Worm (Caenorhabditis elegans) whole organism, early embryonic: ENCODE measurements around the gene T26H10.2.
"Not testable (repeated sequence)": the region's sequence is repeated elsewhere in the genome, so short reads cannot be mapped to it uniquely, and the experiment has no call there.

Experiments used
- B0310.2 ChIP-seq: sonication (generic microtip); optimal IDR thresholded peaks from 2 replicates; lab custom pipeline; 2016; ENCODE audit warnings: mild to moderate bottlenecking, missing genetic modification characterization, missing compliant biosample characterization
- F13C5.2 ChIP-seq: sonication (generic microtip); optimal IDR thresholded peaks from 2 replicates; lab custom pipeline; 2017; ENCODE audit warnings: mild to moderate bottlenecking, missing genetic modification characterization, inconsistent platforms, missing compliant biosample characterization
- aly-1 ChIP-seq: sonication (generic microtip); optimal IDR thresholded peaks from 2 replicates; lab custom pipeline; 2016; ENCODE audit warnings: missing genetic modification characterization, missing compliant biosample characterization
- ama-1 ChIP-seq: fragments of 150-350 bp; optimal IDR thresholded peaks from 2 replicates; lab custom pipeline; 2014
- ceh-13 ChIP-seq: fragments of 200-800 bp; sonication (Bioruptor generic); optimal IDR thresholded peaks from 2 replicates; lab custom pipeline; 2018; ENCODE audit warnings: mild to moderate bottlenecking, missing genetic modification characterization, missing compliant biosample characterization
- ceh-36 ChIP-seq: sonication (generic microtip); optimal IDR thresholded peaks from 2 replicates; lab custom pipeline; 2016; ENCODE audit warnings: missing genetic modification characterization, inconsistent platforms, missing compliant biosample characterization
- ets-7 ChIP-seq: sonication (generic microtip); optimal IDR thresholded peaks from 2 replicates; lab custom pipeline; 2016; ENCODE audit warnings: missing genotype, missing genetic modification characterization, missing compliant biosample characterization
- flt-1 ChIP-seq: fragments of 200-800 bp; sonication (Bioruptor generic); IDR thresholded peaks from 2 replicates; pipeline ENCODE4 v1.3.6; 2022; ENCODE audit warnings: missing genetic modification characterization, missing compliant biosample characterization
- hmbx-1 ChIP-seq: sonication (generic microtip); optimal IDR thresholded peaks from 2 replicates; lab custom pipeline; 2016; ENCODE audit warnings: mild to moderate bottlenecking, missing genetic modification characterization, missing compliant biosample characterization
- hmg-4 ChIP-seq: fragments of 200-800 bp; sonication (Bioruptor generic); optimal IDR thresholded peaks from 2 replicates; lab custom pipeline; 2018; ENCODE audit warnings: mild to moderate bottlenecking, missing genetic modification characterization, missing compliant biosample characterization
- hnd-1 ChIP-seq: sonication (generic microtip); optimal IDR thresholded peaks from 2 replicates; lab custom pipeline; 2016; ENCODE audit warnings: missing genetic modification characterization, missing compliant biosample characterization
- pes-1 ChIP-seq: fragments of 200-800 bp; sonication (Bioruptor generic); IDR thresholded peaks from 2 replicates; pipeline ENCODE4 v1.3.6; 2022; ENCODE audit warnings: missing genetic modification reagents, missing genetic modification characterization, missing compliant biosample characterization
- scrt-1 ChIP-seq: fragments of 200-800 bp; sonication (Bioruptor generic); IDR thresholded peaks from 2 replicates; pipeline ENCODE4 v1.3.6; 2022; ENCODE audit warnings: missing genetic modification characterization, missing compliant biosample characterization
- sea-1 ChIP-seq: fragments of 200-800 bp; sonication (Bioruptor generic); conservative IDR thresholded peaks from 2 replicates; pipeline ENCODE4 v1.3.6; 2022; ENCODE audit warnings: missing genetic modification characterization, missing compliant biosample characterization
- tbx-11 ChIP-seq: fragments of 200-800 bp; sonication (Bioruptor generic); IDR thresholded peaks from 2 replicates; pipeline ENCODE4 v1.3.6; 2022; ENCODE audit warnings: missing genetic modification characterization, missing compliant biosample characterization
- tbx-37 ChIP-seq: fragments of 200-800 bp; sonication (Bioruptor generic); conservative IDR thresholded peaks from 2 replicates; pipeline ENCODE4 v1.3.6; 2022; ENCODE audit warnings: missing genetic modification reagents, missing genetic modification characterization, missing compliant biosample characterization
- tra-4 ChIP-seq: sonication (generic microtip); optimal IDR thresholded peaks from 2 replicates; lab custom pipeline; 2017; ENCODE audit warnings: missing genetic modification characterization, missing compliant biosample characterization

Gene T26H10.2

ce11 chrV:11403702-11404101, 20.8 kb downstream of the T26H10.2 start:
- no peak for TF ChIP-seq aly-1
- no peak for TF ChIP-seq tbx-11 (GFP tag; lab: Robert Waterston, UW)
- no peak for TF ChIP-seq F13C5.2 (tag; lab: Kevin White, UChicago)
- no peak for TF ChIP-seq tra-4
- TF ChIP-seq flt-1 (GFP tag; lab: Robert Waterston, UW): no peak
- TF ChIP-seq ets-7: no peak
- TF ChIP-seq hmbx-1: no peak
- TF ChIP-seq hmg-4: no peak
- no peak for TF ChIP-seq scrt-1 (GFP tag; lab: Robert Waterston, UW)

- TF ChIP-seq hnd-1 (tag; lab: Kevin White, UChicago): no peak
Measured at ce11 chrV:11403059-11403458, 21.4 kb downstream of the T26H10.2 start.

- TF ChIP-seq ets-7: no peak
- TF ChIP-seq scrt-1 (GFP tag; lab: Robert Waterston, UW): no peak
- TF ChIP-seq hnd-1 (tag; lab: Kevin White, UChicago): no peak
Measured at ce11 chrV:11402610-11403009, 21.9 kb downstream of the T26H10.2 start, which contains the start of gene nas-19. TSS of gene nas-19 (minus strand) at chrV:11402710.

ce11 chrV:11398616-11399015, 25.8 kb downstream of the T26H10.2 start, which contains the start of gene nas-17:
TSS of gene nas-17 (plus strand) at chrV:11398916.
- no peak for TF ChIP-seq ceh-13 (GFP tag; lab: Kevin White, UChicago)

ce11 chrV:11396134-11396533, 28.3 kb downstream of the T26H10.2 start, which contains the start of gene nas-18:
TSS of gene nas-18 (plus strand) at chrV:11396434.
- TF ChIP-seq aly-1, hmbx-1, tra-4: not testable (repeated sequence)

- TF ChIP-seq sea-1 (GFP tag; lab: Robert Waterston, UW); pes-1 (GFP tag; lab: Robert Waterston, UW); hnd-1 (tag; lab: Kevin White, UChicago): not testable (repeated sequence)
Measured at ce11 chrV:11395024-11395423, 29.4 kb downstream of the T26H10.2 start, which contains the start of gene K03B8.4. TSS of gene K03B8.4 (minus strand) at chrV:11395124.

ce11 chrV:11392020-11392419, 32.4 kb downstream of the T26H10.2 start, which contains the start of gene nas-16:
TSS of gene nas-16 (plus strand) at chrV:11392320.
- TF ChIP-seq aly-1 (no peak), scrt-1 (GFP tag; lab: Robert Waterston, UW) (no peak), hmg-4 (no peak), B0310.2 (no peak), F13C5.2 (tag; lab: Kevin White, UChicago) (no peak), sea-1 (GFP tag; lab: Robert Waterston, UW) (no peak)

ce11 chrV:11390394-11390793, 34.1 kb downstream of the T26H10.2 start, which contains the start of the genes K03B8.11 and K03B8.14:
TSS of gene K03B8.11 (minus strand) at chrV:11390494.
TSS of gene K03B8.14 (plus strand) at chrV:11390503.
- TF ChIP-seq ceh-13 (GFP tag; lab: Kevin White, UChicago) (no peak), flt-1 (GFP tag; lab: Robert Waterston, UW) (no peak), hmg-4 (no peak), B0310.2 (no peak), aly-1 (no peak), tbx-37 (GFP tag; lab: Robert Waterston, UW) (no peak), ets-7 (no peak), ceh-36 (tag; lab: Kevin White, UChicago) (no peak), ama-1 (lab: Kevin White, UChicago) (no peak), scrt-1 (GFP tag; lab: Robert Waterston, UW) (no peak), tra-4 (no peak), F13C5.2 (tag; lab: Kevin White, UChicago) (no peak), pes-1 (GFP tag; lab: Robert Waterston, UW) (no peak), hnd-1 (tag; lab: Kevin White, UChicago) (no peak), sea-1 (GFP tag; lab: Robert Waterston, UW) (no peak)

ce11 chrV:11389776-11390175, 34.7 kb downstream of the T26H10.2 start, which contains the start of gene col-155:
TSS of gene col-155 (minus strand) at chrV:11389876.
- TF ChIP-seq sea-1 (GFP tag; lab: Robert Waterston, UW) (no peak), hmg-4 (no peak), flt-1 (GFP tag; lab: Robert Waterston, UW) (no peak), pes-1 (GFP tag; lab: Robert Waterston, UW) (no peak), tra-4 (no peak), F13C5.2 (tag; lab: Kevin White, UChicago) (no peak), ceh-13 (GFP tag; lab: Kevin White, UChicago) (no peak), ama-1 (lab: Kevin White, UChicago) (no peak), hmbx-1 (no peak), aly-1 (no peak), B0310.2 (no peak), hnd-1 (tag; lab: Kevin White, UChicago) (no peak), ceh-36 (tag; lab: Kevin White, UChicago) (no peak), scrt-1 (GFP tag; lab: Robert Waterston, UW) (no peak)
